Fruit fly (Drosophila melanogaster) whole organism, embryonic: Measurements from ENCODE around the gene fzy.

Source experiments
- Awh ChIP-seq: fragments of 200-800 bp; sonication (Bioruptor generic); IDR thresholded peaks from 2 replicates; pipeline ENCODE4, ENCODE4 v1.3.6; 2022; ENCODE audit warnings: missing biosample characterization, missing genetic modification characterization
- B-H1 ChIP-seq: fragments of 200-800 bp; sonication (Bioruptor generic); IDR thresholded peaks from 3 replicates; pipeline ENCODE4 v1.3.6; 2022; ENCODE audit warnings: missing biosample characterization, missing genetic modification characterization
- CG12236 ChIP-seq: fragments of 200-800 bp; sonication (Bioruptor generic); optimal IDR thresholded peaks from 2 replicates; lab custom pipeline; 2016; ENCODE audit warnings: missing biosample characterization, missing genetic modification characterization
- CG13287 ChIP-seq: fragments of 200-800 bp; sonication (Bioruptor generic); IDR thresholded peaks from 2 replicates; pipeline ENCODE4 v1.3.6; 2022; ENCODE audit warnings: missing biosample characterization, missing genetic modification characterization; ENCODE audit not compliant: partially characterized antibody
- CG17186 ChIP-seq: fragments of 200-800 bp; sonication (Bioruptor generic); optimal IDR thresholded peaks from 3 replicates; lab custom pipeline; 2017; ENCODE audit warnings: missing biosample characterization, missing genetic modification reagents, missing genetic modification characterization
- CG17802 ChIP-seq: fragments of 200-800 bp; sonication (Bioruptor generic); optimal IDR thresholded peaks from 2 replicates; lab custom pipeline; 2018; ENCODE audit warnings: missing biosample characterization, mild to moderate bottlenecking, missing genetic modification characterization, moderate library complexity
- CG17829 ChIP-seq: fragments of 200-800 bp; optimal IDR thresholded peaks from 2 replicates; lab custom pipeline; 2019; ENCODE audit warnings: missing biosample characterization, mild to moderate bottlenecking, missing genetic modification characterization, moderate library complexity
- CG18764 ChIP-seq: fragments of 200-800 bp; sonication (Bioruptor generic); optimal IDR thresholded peaks from 3 replicates; lab custom pipeline; 2016; ENCODE audit warnings: missing biosample characterization, missing genetic modification characterization
- CG2712 ChIP-seq: fragments of 200-800 bp; optimal IDR thresholded peaks from 3 replicates; lab custom pipeline; 2019; ENCODE audit warnings: missing biosample characterization, mild to moderate bottlenecking, missing genetic modification characterization, moderate library complexity
- CG3838 ChIP-seq: fragments of 200-800 bp; sonication (Bioruptor generic); optimal IDR thresholded peaks from 3 replicates; lab custom pipeline; 2016; ENCODE audit warnings: missing biosample characterization, missing genetic modification characterization
- CG3995 ChIP-seq: fragments of 200-800 bp; sonication (Bioruptor generic); optimal IDR thresholded peaks from 3 replicates; lab custom pipeline; 2016; ENCODE audit warnings: missing biosample characterization, missing genetic modification characterization
- CG4282 ChIP-seq: fragments of 200-800 bp; sonication (Bioruptor generic); optimal IDR thresholded peaks from 2 replicates; lab custom pipeline; 2016; ENCODE audit warnings: missing biosample characterization, missing genetic modification characterization
- CG6272 ChIP-seq: fragments of 200-800 bp; sonication (Bioruptor generic); IDR thresholded peaks from 2 replicates; pipeline ENCODE4 v1.3.6; 2022; ENCODE audit warnings: missing biosample characterization, missing genetic modification characterization
- CG7786 ChIP-seq: fragments of 200-800 bp; sonication (Bioruptor generic); optimal IDR thresholded peaks from 2 replicates; lab custom pipeline; 2016; ENCODE audit warnings: missing biosample characterization, missing genetic modification characterization
- CG8290 ChIP-seq, 3 experiments: fragments of 200-800 bp; sonication (Bioruptor generic); optimal IDR thresholded peaks; 2 replicates each; lab custom pipeline; 2016 to 2019; ENCODE audit warnings: missing biosample characterization in 3 of 3, missing genetic modification characterization in 3 of 3, mild to moderate bottlenecking in 2 of 3, moderate library complexity in 1 of 3
- CG8388 ChIP-seq: fragments of 200-800 bp; sonication (Bioruptor generic); optimal IDR thresholded peaks from 2 replicates; lab custom pipeline; 2019; ENCODE audit warnings: missing biosample characterization, mild to moderate bottlenecking, missing genetic modification characterization, moderate library complexity
- CG8478 ChIP-seq: fragments of >200 bp; optimal IDR thresholded peaks from 2 replicates; lab custom pipeline; 2018
- CG9437 ChIP-seq: fragments of 200-800 bp; sonication (Bioruptor generic); optimal IDR thresholded peaks from 2 replicates; lab custom pipeline; 2018; ENCODE audit warnings: missing biosample characterization, mild to moderate bottlenecking, missing genetic modification characterization
- CG9876 ChIP-seq: fragments of 200-800 bp; sonication (Bioruptor generic); optimal IDR thresholded peaks from 2 replicates; lab custom pipeline; 2016; ENCODE audit warnings: missing biosample characterization, missing genetic modification characterization
- Camta ChIP-seq: fragments of 200-800 bp; sonication (Bioruptor generic); optimal IDR thresholded peaks from 2 replicates; lab custom pipeline; 2016; ENCODE audit warnings: missing biosample characterization, missing genetic modification characterization
- CkIIα-i1 ChIP-seq: fragments of 200-800 bp; sonication (Bioruptor generic); IDR thresholded peaks from 2 replicates; pipeline ENCODE4 v1.3.6; 2022; ENCODE audit warnings: missing biosample characterization, missing genetic modification characterization
- Dad ChIP-seq: fragments of 200-800 bp; sonication (Bioruptor generic); optimal IDR thresholded peaks from 3 replicates; lab custom pipeline; 2016; ENCODE audit warnings: missing biosample characterization, missing genetic modification characterization
- Dbx ChIP-seq: fragments of 200-800 bp; sonication (Bioruptor generic); IDR thresholded peaks from 3 replicates; pipeline ENCODE4 v1.3.6; 2022; ENCODE audit warnings: missing biosample characterization, missing genetic modification characterization
- Dip2 ChIP-seq: fragments of 200-800 bp; sonication (Bioruptor generic); IDR thresholded peaks from 2 replicates; pipeline ENCODE4 v1.3.6; 2022; ENCODE audit warnings: missing biosample characterization, missing genetic modification characterization
- Gug ChIP-seq: fragments of 200-800 bp; sonication (Bioruptor generic); IDR thresholded peaks from 4 replicates; pipeline ENCODE4 v1.3.6; 2022; ENCODE audit warnings: missing biosample characterization, missing genetic modification characterization
- HLHmδ ChIP-seq: fragments of 200-800 bp; sonication (Bioruptor generic); optimal IDR thresholded peaks from 2 replicates; lab custom pipeline; 2018; ENCODE audit warnings: missing biosample characterization, mild to moderate bottlenecking, missing genetic modification characterization, moderate library complexity
- Jarid2 ChIP-seq: fragments of 200-800 bp; sonication (Bioruptor generic); optimal IDR thresholded peaks from 3 replicates; lab custom pipeline; 2017; ENCODE audit warnings: mild to moderate bottlenecking, missing biosample characterization, missing genetic modification reagents, missing genetic modification characterization
- MTF-1 ChIP-seq: fragments of 200-800 bp; sonication (Bioruptor generic); optimal IDR thresholded peaks from 2 replicates; lab custom pipeline; 2018; ENCODE audit warnings: missing biosample characterization, mild to moderate bottlenecking, missing genetic modification characterization, borderline replicate concordance
- Mad ChIP-seq: fragments of 200-800 bp; sonication (Bioruptor generic); optimal IDR thresholded peaks from 2 replicates; lab custom pipeline; 2016; ENCODE audit warnings: missing biosample characterization, missing genetic modification characterization
- Neu2 ChIP-seq: fragments of 200-800 bp; sonication (Bioruptor generic); optimal IDR thresholded peaks from 3 replicates; lab custom pipeline; 2016; ENCODE audit warnings: missing biosample characterization, missing genetic modification characterization, borderline replicate concordance
- NfI ChIP-seq: fragments of 200-800 bp; sonication (Bioruptor generic); optimal IDR thresholded peaks from 3 replicates; lab custom pipeline; 2018; ENCODE audit warnings: missing biosample characterization, mild to moderate bottlenecking, missing genetic modification characterization, moderate library complexity
- Poxn ChIP-seq: fragments of 200-800 bp; sonication (Bioruptor generic); IDR thresholded peaks from 2 replicates; pipeline ENCODE4 v1.3.6; 2022; ENCODE audit warnings: missing biosample characterization, missing genetic modification characterization
- bab2 ChIP-seq: fragments of 200-800 bp; sonication (Bioruptor generic); optimal IDR thresholded peaks from 2 replicates; lab custom pipeline; 2016; ENCODE audit warnings: missing biosample characterization, missing genetic modification characterization
- bowl ChIP-seq: fragments of 200-800 bp; sonication (Bioruptor generic); IDR thresholded peaks from 2 replicates; pipeline ENCODE4 v1.3.6; 2022; ENCODE audit warnings: missing biosample characterization, missing genetic modification characterization
- bsh ChIP-seq, 2 experiments: fragments of 200-800 bp; sonication (Bioruptor generic); optimal IDR thresholded peaks; 2 replicates each; lab custom pipeline; 2017 to 2018; ENCODE audit warnings: mild to moderate bottlenecking in 2 of 2, missing biosample characterization in 2 of 2, missing genetic modification characterization in 2 of 2, moderate library complexity in 1 of 2
- chm ChIP-seq: fragments of 200-800 bp; sonication (Bioruptor generic); IDR thresholded peaks from 2 replicates; pipeline ENCODE4 v1.3.6; 2022; ENCODE audit warnings: missing biosample characterization, missing genetic modification characterization
- dm ChIP-seq: fragments of 200-800 bp; sonication (Bioruptor generic); optimal IDR thresholded peaks from 3 replicates; lab custom pipeline; 2016; ENCODE audit warnings: missing biosample characterization, missing genetic modification characterization
- fd102C ChIP-seq: fragments of 200-800 bp; sonication (Bioruptor generic); optimal IDR thresholded peaks from 2 replicates; lab custom pipeline; 2018; ENCODE audit warnings: missing biosample characterization, mild to moderate bottlenecking, missing genetic modification characterization, moderate library complexity
- gro ChIP-seq: fragments of 200-800 bp; sonication (Bioruptor generic); optimal IDR thresholded peaks from 2 replicates; lab custom pipeline; 2016; ENCODE audit warnings: missing biosample characterization, missing genetic modification characterization
- insv ChIP-seq, 2 experiments: fragments of 200-800 bp; sonication (Bioruptor generic); optimal IDR thresholded peaks; 3 replicates each; lab custom pipeline; 2016 to 2018; ENCODE audit warnings: missing biosample characterization in 2 of 2, missing genetic modification characterization in 2 of 2
- lilli ChIP-seq: fragments of 200-800 bp; sonication (Bioruptor generic); optimal IDR thresholded peaks from 3 replicates; lab custom pipeline; 2016; ENCODE audit warnings: missing biosample characterization, missing genetic modification characterization
- maf-S ChIP-seq: fragments of 200-800 bp; sonication (Bioruptor generic); optimal IDR thresholded peaks from 2 replicates; lab custom pipeline; 2016; ENCODE audit warnings: missing biosample characterization, missing genetic modification characterization
- nom ChIP-seq: fragments of 200-800 bp; sonication (Bioruptor generic); optimal IDR thresholded peaks from 2 replicates; lab custom pipeline; 2017; ENCODE audit warnings: missing biosample characterization, missing genetic modification characterization, mild to moderate bottlenecking, moderate library complexity, missing genetic modification reagents
- pros ChIP-seq: fragments of 200-800 bp; sonication (Bioruptor generic); optimal IDR thresholded peaks from 3 replicates; lab custom pipeline; 2019; ENCODE audit warnings: missing biosample characterization, mild to moderate bottlenecking, missing genetic modification characterization, moderate library complexity
- sens ChIP-seq: fragments of 200-800 bp; sonication (Bioruptor generic); peaks from one replicate; lab custom pipeline; 2016; ENCODE audit warnings: missing biosample characterization, missing genetic modification characterization
- tio ChIP-seq: fragments of 200-800 bp; sonication (Bioruptor generic); optimal IDR thresholded peaks from 2 replicates; lab custom pipeline; 2017; ENCODE audit warnings: missing biosample characterization, missing genetic modification characterization, inconsistent platforms
- ttk ChIP-seq: fragments of 200-800 bp; sonication (Bioruptor generic); IDR thresholded peaks from 2 replicates; pipeline ENCODE4 v2.1.2; 2022; ENCODE audit warnings: missing biosample characterization, missing genetic modification characterization
- twi ChIP-seq: fragments of 200-800 bp; optimal IDR thresholded peaks from 2 replicates; lab custom pipeline; 2019; ENCODE audit warnings: missing biosample characterization, mild to moderate bottlenecking, missing genetic modification characterization, moderate library complexity
- zen2 ChIP-seq: fragments of 200-800 bp; sonication (Bioruptor generic); IDR thresholded peaks from 3 replicates; pipeline ENCODE4 v1.3.6; 2022; ENCODE audit warnings: missing biosample characterization, missing genetic modification characterization; ENCODE audit not compliant: partially characterized antibody

Gene fzy

DNA sequence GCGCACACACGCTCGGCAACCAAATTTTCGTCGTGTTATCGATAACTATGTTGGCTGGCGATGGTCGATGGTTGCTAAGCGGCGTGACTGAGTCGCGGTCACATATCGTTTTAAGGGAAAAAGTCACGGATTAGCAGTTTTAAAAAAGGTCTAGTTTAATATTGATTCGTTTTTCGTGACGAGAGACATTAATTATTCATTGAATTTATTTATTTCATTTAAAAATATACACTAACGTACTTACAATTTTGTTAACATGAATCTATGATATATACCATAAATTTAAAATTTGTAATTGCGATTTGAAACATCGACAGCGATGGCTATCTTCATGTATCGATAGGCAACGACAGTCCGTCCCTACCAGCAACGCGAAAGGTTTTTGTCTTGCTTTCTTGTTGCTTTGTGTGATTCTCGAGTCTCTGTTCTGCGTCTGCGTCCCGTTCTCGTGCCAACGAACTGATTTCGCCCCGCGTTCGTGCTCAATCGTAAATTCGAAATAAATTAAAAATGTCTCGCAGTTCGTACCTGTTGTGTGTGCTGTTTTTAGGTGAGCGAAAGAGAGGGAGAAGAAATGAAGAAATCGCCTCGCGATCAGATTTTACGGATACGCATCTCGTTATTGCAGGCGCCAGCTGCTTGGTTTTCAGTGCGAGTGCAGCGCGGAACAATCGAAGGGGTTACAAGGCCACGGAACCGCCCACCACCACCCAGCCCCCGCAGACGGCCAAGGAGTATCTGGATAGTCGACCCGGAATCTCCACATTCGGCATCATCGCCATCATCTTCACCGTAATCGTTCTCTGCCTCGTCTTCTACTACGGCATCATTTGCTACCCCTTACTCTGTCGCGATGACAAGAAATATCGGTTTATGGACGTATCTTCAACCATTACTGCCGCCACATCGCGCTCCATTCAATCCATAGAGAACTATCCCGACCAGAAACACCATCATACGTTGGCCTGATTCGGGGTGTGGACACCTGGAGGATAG lies 42.1 kb downstream of the fzy start, which contains the start of the genes Hyls1, chif and CG4455 (continued):
- no peak for TF ChIP-seq twi (tag; lab: Kevin White, UChicago)
- no peak for TF ChIP-seq Dip2 (GFP tag; lab: Robert Waterston, UW)
- TF ChIP-seq NfI (GFP tag; lab: Kevin White, UChicago): peak; percentile 3
- peak; percentile 70 for TF ChIP-seq CG17829 (tag; lab: Kevin White, UChicago)
- TF ChIP-seq CG8478: no peak
- no peak for TF ChIP-seq HLHmδ (GFP tag; lab: Kevin White, UChicago)
- no peak for TF ChIP-seq B-H1 (GFP tag; lab: Robert Waterston, UW)
- TF ChIP-seq Neu2 (GFP tag; lab: Kevin White, UChicago): no peak
- no peak for TF ChIP-seq CG8290 (GFP tag; optimal IDR thresholded peaks at IDR 0.05; lab: Kevin White, UChicago)
- peak; percentile 23 for TF ChIP-seq CG8290 (tag; optimal IDR thresholded peaks at IDR 0.05; lab: Kevin White, UChicago)
- peak; percentile 20 for TF ChIP-seq pros (GFP tag; lab: Kevin White, UChicago)
- no peak for TF ChIP-seq gro (GFP tag; lab: Kevin White, UChicago)
- TF ChIP-seq ttk (GFP tag; lab: Robert Waterston, UW): no peak
- TF ChIP-seq CG12236 (GFP tag; lab: Kevin White, UChicago): no peak
- no peak for TF ChIP-seq maf-S (GFP tag; lab: Kevin White, UChicago)
- peak; percentile 74 for TF ChIP-seq sens (GFP tag; lab: Kevin White, UChicago)
- no peak for TF ChIP-seq chm
- no peak for TF ChIP-seq MTF-1 (GFP tag; lab: Kevin White, UChicago)
- no peak for TF ChIP-seq Poxn
- TF ChIP-seq CG3995: peak; percentile 99
- TF ChIP-seq CG9437 (GFP tag; lab: Kevin White, UChicago): peak; percentile 14
- TF ChIP-seq CG2712 (tag; lab: Kevin White, UChicago): peak; percentile 73
- no peak for TF ChIP-seq CG17186 (GFP tag; lab: Kevin White, UChicago)
- peak; percentile 32; the same call in 1 of the 4 replicates for TF ChIP-seq Gug (GFP tag; lab: Robert Waterston, UW)
- TF ChIP-seq CG13287 (GFP tag; lab: Robert Waterston, UW): peak; percentile 88
- no peak for TF ChIP-seq bowl (GFP tag; lab: Robert Waterston, UW)
- no peak for TF ChIP-seq tio (GFP tag; lab: Kevin White, UChicago)
- no peak for TF ChIP-seq bab2 (GFP tag; lab: Kevin White, UChicago)
- TF ChIP-seq CG17802: no peak
- TF ChIP-seq bsh (GFP tag; optimal IDR thresholded peaks at IDR 0.05; lab: Kevin White, UChicago): no peak
- TF ChIP-seq Mad (GFP tag; lab: Kevin White, UChicago): peak; percentile 28
- TF ChIP-seq insv (GFP tag; optimal IDR thresholded peaks at IDR 0.05; lab: Kevin White, UChicago): no peak
- TF ChIP-seq dm (GFP tag; lab: Kevin White, UChicago): no peak
- TF ChIP-seq lilli (GFP tag; lab: Kevin White, UChicago): peak; percentile 31
- TF ChIP-seq CG6272 (GFP tag; lab: Robert Waterston, UW): no peak
- peak; percentile 17 for TF ChIP-seq CG3838
- TF ChIP-seq CkIIα-i1 (GFP tag; lab: Robert Waterston, UW): no peak
- TF ChIP-seq Jarid2 (GFP tag; lab: Kevin White, UChicago): peak; percentile 16
- no peak for TF ChIP-seq Awh (GFP tag; lab: Robert Waterston, UW)
- TF ChIP-seq CG18764 (GFP tag; lab: Kevin White, UChicago): peak; percentile 39
- no peak for TF ChIP-seq CG8388 (GFP tag; lab: Kevin White, UChicago)
- TF ChIP-seq nom (GFP tag; lab: Kevin White, UChicago): no peak
- TF ChIP-seq zen2: peak; percentile 54; the same call in 1 of the 3 replicates
- no peak for TF ChIP-seq fd102C (GFP tag; lab: Kevin White, UChicago)
- TF ChIP-seq Dad (GFP tag; lab: Kevin White, UChicago): no peak
- TF ChIP-seq CG9876 (GFP tag; lab: Kevin White, UChicago): no peak
- no peak for TF ChIP-seq Camta (GFP tag; lab: Kevin White, UChicago)
- TF ChIP-seq CG4282 (GFP tag; lab: Kevin White, UChicago): no peak
- TF ChIP-seq Dbx: no peak
- no peak for TF ChIP-seq CG7786 (GFP tag; lab: Kevin White, UChicago)
